Worm (Caenorhabditis elegans) whole organism, L1 larva: Measurements from ENCODE around the gene F33A8.4.

Experiments used
- ama-1 ChIP-seq: fragments of 150-350 bp; optimal IDR thresholded peaks from 2 replicates; lab custom pipeline; 2014
- elt-2 ChIP-seq: sonication (generic microtip); optimal IDR thresholded peaks from 2 replicates; lab custom pipeline; 2016; ENCODE audit warnings: missing genetic modification characterization, mild to moderate bottlenecking, inconsistent platforms, missing compliant biosample characterization, missing genetic modification reagents
- elt-3 ChIP-seq, 6 experiments: fragments of 150-350 bp in 1 of 6; sonication (generic microtip); optimal IDR thresholded peaks; 2 replicates each; lab custom pipeline; 2017 to 2018; ENCODE audit warnings: missing biosample characterization in 6 of 6, missing genetic modification characterization in 6 of 6, inconsistent platforms in 1 of 6
- fos-1 ChIP-seq: fragments of 150-350 bp; optimal IDR thresholded peaks from 2 replicates; lab custom pipeline; 2014; ENCODE audit warnings: missing biosample characterization, missing genetic modification characterization
- grh-1 ChIP-seq: fragments of 200-800 bp; sonication (Bioruptor generic); IDR thresholded peaks from 2 replicates; pipeline ENCODE4 v1.3.6; 2022; ENCODE audit warnings: missing genetic modification reagents, missing genetic modification characterization, missing compliant biosample characterization
- lin-39 ChIP-seq: fragments of 150-350 bp; optimal IDR thresholded peaks from 2 replicates; lab custom pipeline; 2014; ENCODE audit warnings: missing biosample characterization, missing genetic modification reagents, missing genetic modification characterization
- mep-1 ChIP-seq: fragments of 150-350 bp; optimal IDR thresholded peaks from 2 replicates; lab custom pipeline; 2014; ENCODE audit warnings: missing biosample characterization, missing genetic modification characterization
- nhr-11 ChIP-seq: fragments of 150-350 bp; optimal IDR thresholded peaks from 2 replicates; lab custom pipeline; 2014; ENCODE audit warnings: missing biosample characterization, missing genetic modification characterization
- nhr-77 ChIP-seq: fragments of 150-350 bp; optimal IDR thresholded peaks from 2 replicates; lab custom pipeline; 2014; ENCODE audit warnings: missing biosample characterization, missing genetic modification characterization
- snpc-4 ChIP-seq: fragments of 150-350 bp; optimal IDR thresholded peaks from 2 replicates; lab custom pipeline; 2014; ENCODE audit warnings: missing biosample characterization, missing genetic modification characterization
- unc-130 ChIP-seq: fragments of 150-350 bp; optimal IDR thresholded peaks from 2 replicates; lab custom pipeline; 2017; ENCODE audit warnings: missing biosample characterization, missing genetic modification characterization, inconsistent platforms
- zip-4 ChIP-seq: fragments of 200-800 bp; sonication (Bioruptor generic); optimal IDR thresholded peaks from 2 replicates; lab custom pipeline; 2018; ENCODE audit warnings: mild to moderate bottlenecking, missing genetic modification characterization, moderate library complexity, missing compliant biosample characterization

- no peak for TF ChIP-seq lin-39 (tag; lab: Kevin White, UChicago)
- no peak for TF ChIP-seq elt-3 (tag; optimal IDR thresholded peaks at IDR 0.05; lab: Kevin White, UChicago)
- TF ChIP-seq mep-1 = no peak
- TF ChIP-seq ama-1 (lab: Kevin White, UChicago) = no peak
- no peak for TF ChIP-seq snpc-4 (tag; lab: Kevin White, UChicago)
- TF ChIP-seq fos-1 (tag; lab: Kevin White, UChicago) = no peak
- no peak for TF ChIP-seq elt-2 (tag; lab: Kevin White, UChicago)
- no peak for TF ChIP-seq nhr-11 (tag; lab: Kevin White, UChicago)
- no peak for TF ChIP-seq unc-130 (tag; lab: Kevin White, UChicago)
- no peak for TF ChIP-seq grh-1 (GFP tag; lab: Robert Waterston, UW)
- TF ChIP-seq nhr-77 (tag; lab: Kevin White, UChicago) = no peak
- no peak for TF ChIP-seq zip-4 (GFP tag; lab: Kevin White, UChicago)
Measured at ce11 chrII:11092413-11092812, 43.6 kb upstream of the F33A8.4 start, which contains the start of gene rpl-42.
